Fruit fly (Drosophila melanogaster): ENCODE results near the gene LSm-4.
A peak's percentile ranks its signal among the peaks of the same experiment; 100 is the strongest.

The LSm-4 gene

dm6 chr2L:10375464-10376236 lies 29.4 kb downstream of the LSm-4 start, which contains the start of the genes CG33303 and dpr19 (continued):
- no peak for TF ChIP-seq emc (GFP tag; optimal IDR thresholded peaks at IDR 0.05)
- TF ChIP-seq kni (GFP tag; optimal IDR thresholded peaks at IDR 0.05), result no peak
- TF ChIP-seq fd3F (GFP tag; optimal IDR thresholded peaks at IDR 0.05), result peak; percentile 58
- no peak for TF ChIP-seq Rx (GFP tag; IDR thresholded peaks at IDR 0.05)
- no peak for TF ChIP-seq toy (GFP tag; IDR thresholded peaks at IDR 0.05)
- no peak for TF ChIP-seq yki (optimal IDR thresholded peaks at IDR 0.05)
- no peak for TF ChIP-seq Bgb (GFP tag; IDR thresholded peaks at IDR 0.05; ENCODE audit: partially characterized antibody)
- TF ChIP-seq vfl (GFP tag; optimal IDR thresholded peaks at IDR 0.05), result no peak
- no peak for TF ChIP-seq CG7357 (GFP tag; IDR thresholded peaks at IDR 0.05)
- TF ChIP-seq CG6765 (GFP tag; optimal IDR thresholded peaks at IDR 0.05), result peak; percentile 50
- TF ChIP-seq ham (GFP tag; IDR thresholded peaks at IDR 0.05), result no peak
- no peak for TF ChIP-seq p53 (GFP tag; optimal IDR thresholded peaks at IDR 0.05)
- peak; percentile 66 for TF ChIP-seq fd96Cb (tag; optimal IDR thresholded peaks at IDR 0.05)
- no peak for TF ChIP-seq CG4707 (GFP tag; optimal IDR thresholded peaks at IDR 0.05)
- peak; percentile 54 for TF ChIP-seq az2 (GFP tag; optimal IDR thresholded peaks at IDR 0.05)
- TF ChIP-seq CG18599 (GFP tag; optimal IDR thresholded peaks at IDR 0.05), result peak; percentile 62
- TF ChIP-seq CG13424 (tag; optimal IDR thresholded peaks at IDR 0.05), result peak; percentile 89
- no peak for TF ChIP-seq CG16779 (GFP tag; IDR thresholded peaks at IDR 0.05)
- no peak for TF ChIP-seq fd64A (GFP tag; optimal IDR thresholded peaks at IDR 0.05)
- TF ChIP-seq NfI (GFP tag; optimal IDR thresholded peaks at IDR 0.05), result peak; percentile 45
- TF ChIP-seq sens-2 (GFP tag; IDR thresholded peaks at IDR 0.05), result no peak
- no peak for TF ChIP-seq CG16863 (GFP tag; optimal IDR thresholded peaks at IDR 0.05)
- peak; percentile 76 for TF ChIP-seq tap (tag; optimal IDR thresholded peaks at IDR 0.05)
- peak in 1 of 2 experiments; percentile 30 for TF ChIP-seq insv (GFP tag; optimal IDR thresholded peaks at IDR 0.05)
- no peak for TF ChIP-seq zen2 (GFP tag; IDR thresholded peaks at IDR 0.05; ENCODE audit: partially characterized antibody)
- peak; percentile 71 for TF ChIP-seq HHEX (GFP tag; optimal IDR thresholded peaks at IDR 0.05)
- TF ChIP-seq trh (GFP tag; optimal IDR thresholded peaks at IDR 0.05), result peak; percentile 19
- TF ChIP-seq CG10267 (tag; optimal IDR thresholded peaks at IDR 0.05), result peak; percentile 84
- TF ChIP-seq CG16815 (GFP tag; optimal IDR thresholded peaks at IDR 0.05), result no peak
- TF ChIP-seq Hmr (GFP tag; optimal IDR thresholded peaks at IDR 0.05), result peak; percentile 85
- TF ChIP-seq CG15011 (GFP tag; optimal IDR thresholded peaks at IDR 0.05), result peak; percentile 49
- peak; percentile 72 for TF ChIP-seq CG10147 (GFP tag; optimal IDR thresholded peaks at IDR 0.05)
- peak; percentile 85 for TF ChIP-seq grau (tag; optimal IDR thresholded peaks at IDR 0.05)
- TF ChIP-seq Dek (tag; optimal IDR thresholded peaks at IDR 0.05), result peak; percentile 83
- peak; percentile 49 for TF ChIP-seq Nf-YB (GFP tag; optimal IDR thresholded peaks at IDR 0.05)
- no peak for TF ChIP-seq mld (GFP tag; IDR thresholded peaks at IDR 0.05; ENCODE audit: partially characterized antibody)
- no peak for TF ChIP-seq Doc2 (GFP tag; IDR thresholded peaks at IDR 0.05)
- peak; percentile 50 for TF ChIP-seq gro (GFP tag; optimal IDR thresholded peaks at IDR 0.05)
- TF ChIP-seq sim (GFP tag; IDR thresholded peaks at IDR 0.05), result 0 out of 2 replicates have a peak, but pooled peaks have one; percentile 45
- no peak for TF ChIP-seq eve (GFP tag; optimal IDR thresholded peaks at IDR 0.05)
- no peak for TF ChIP-seq CG5953 (GFP tag; IDR thresholded peaks at IDR 0.05)
- no peak for TF ChIP-seq CHES-1-like (GFP tag; optimal IDR thresholded peaks at IDR 0.05)
- no peak for TF ChIP-seq Poxn (GFP tag; IDR thresholded peaks at IDR 0.05)
- 0 out of 2 replicates have a peak, but pooled peaks have one; percentile 7 for TF ChIP-seq seq (GFP tag; IDR thresholded peaks at IDR 0.05)
- no peak for TF ChIP-seq CG33213 (GFP tag; optimal IDR thresholded peaks at IDR 0.05)
- no peak for TF ChIP-seq Side (GFP tag; optimal IDR thresholded peaks at IDR 0.05)
- peak; percentile 20 for TF ChIP-seq CG10462 (GFP tag; optimal IDR thresholded peaks at IDR 0.05)
- TF ChIP-seq lilli (GFP tag; optimal IDR thresholded peaks at IDR 0.05), result peak; percentile 12
- TF ChIP-seq tgo (GFP tag; IDR thresholded peaks at IDR 0.05), result peak; percentile 66; the same call in 2 of the 3 replicates
- no peak for TF ChIP-seq Hr39 (optimal IDR thresholded peaks at IDR 0.05)

Data from whole organism, embryonic.